Worm (Caenorhabditis elegans) whole organism, young adult: ENCODE measurements around the gene unc-52.

Experiments
- C06A6.2 ChIP-seq: fragments of 200-800 bp; sonication (Bioruptor generic); conservative IDR thresholded peaks from 2 replicates; pipeline ENCODE4 v1.3.6; 2022; ENCODE audit warnings: missing genetic modification characterization, missing compliant biosample characterization
- F22D6.2 ChIP-seq: sonication (generic microtip); optimal IDR thresholded peaks from 2 replicates; lab custom pipeline; 2016; ENCODE audit warnings: mild to moderate bottlenecking, missing genetic modification characterization, missing compliant biosample characterization
- F33H1.4 ChIP-seq: fragments of 200-800 bp; sonication (Bioruptor generic); IDR thresholded peaks from 2 replicates; pipeline ENCODE4 v1.3.6; 2022; ENCODE audit warnings: missing genetic modification reagents, missing genetic modification characterization, missing compliant biosample characterization
- K12H6.12 ChIP-seq: fragments of 200-800 bp; sonication (Bioruptor generic); optimal IDR thresholded peaks from 2 replicates; lab custom pipeline; 2018; ENCODE audit warnings: mild to moderate bottlenecking, missing genetic modification characterization, missing compliant biosample characterization
- T26A5.8 ChIP-seq: sonication (generic microtip); optimal IDR thresholded peaks from 2 replicates; lab custom pipeline; 2016; ENCODE audit warnings: missing genetic modification characterization, missing compliant biosample characterization
- Y67H2A.10 ChIP-seq: fragments of 200-800 bp; sonication (Bioruptor generic); conservative IDR thresholded peaks from 2 replicates; pipeline ENCODE4 v1.3.6; 2022; ENCODE audit warnings: missing genetic modification reagents, missing genetic modification characterization, missing compliant biosample characterization
- Y95B8A.8 ChIP-seq: fragments of 200-800 bp; sonication (Bioruptor generic); IDR thresholded peaks from 2 replicates; pipeline ENCODE4 v1.3.6; 2022; ENCODE audit warnings: missing genetic modification reagents, missing genetic modification characterization, missing compliant biosample characterization
- aptf-3 ChIP-seq: fragments of 200-800 bp; sonication (Bioruptor generic); IDR thresholded peaks from 2 replicates; pipeline ENCODE4 v1.3.6; 2022; ENCODE audit warnings: missing genetic modification characterization, missing compliant biosample characterization
- ceh-100 ChIP-seq: fragments of 200-800 bp; sonication (Bioruptor generic); IDR thresholded peaks from 2 replicates; pipeline ENCODE4 v1.3.6; 2022; ENCODE audit warnings: missing genetic modification reagents, missing genetic modification characterization, missing compliant biosample characterization
- ceh-79 ChIP-seq: sonication (generic microtip); optimal IDR thresholded peaks from 2 replicates; lab custom pipeline; 2017; ENCODE audit warnings: mild to moderate bottlenecking, missing genetic modification characterization, missing compliant biosample characterization
- egl-18 ChIP-seq: fragments of 200-800 bp; sonication (Bioruptor generic); IDR thresholded peaks from 2 replicates; pipeline ENCODE4 v1.3.6; 2022; ENCODE audit warnings: missing genetic modification reagents, missing genetic modification characterization, missing compliant biosample characterization
- ekl-4 ChIP-seq: fragments of 200-800 bp; sonication (Bioruptor generic); IDR thresholded peaks from 2 replicates; pipeline ENCODE4 v1.3.6; 2022; ENCODE audit warnings: missing genetic modification reagents, missing genetic modification characterization, missing compliant biosample characterization
- fkh-3 ChIP-seq: sonication (generic microtip); optimal IDR thresholded peaks from 2 replicates; lab custom pipeline; 2016; ENCODE audit warnings: mild to moderate bottlenecking, missing genetic modification characterization, missing compliant biosample characterization
- gei-17 ChIP-seq: fragments of 200-800 bp; sonication (Bioruptor generic); optimal IDR thresholded peaks from 2 replicates; lab custom pipeline; 2018; ENCODE audit warnings: mild to moderate bottlenecking, missing genetic modification characterization, missing compliant biosample characterization
- him-1 ChIP-seq: sonication (generic microtip); optimal IDR thresholded peaks from 2 replicates; lab custom pipeline; 2016; ENCODE audit warnings: missing genotype, missing genetic modification reagents, missing genetic modification characterization, missing compliant biosample characterization
- lag-1 ChIP-seq: fragments of 200-800 bp; sonication (Bioruptor generic); IDR thresholded peaks from 2 replicates; pipeline ENCODE4 v1.3.6; 2022; ENCODE audit warnings: missing genetic modification reagents, missing genetic modification characterization, missing compliant biosample characterization
- lin-26 ChIP-seq: fragments of 200-800 bp; sonication (Bioruptor generic); IDR thresholded peaks from 2 replicates; pipeline ENCODE4 v1.3.6; 2022; ENCODE audit warnings: missing genetic modification reagents, missing genetic modification characterization, missing compliant biosample characterization
- lin-40 ChIP-seq: sonication (generic microtip); optimal IDR thresholded peaks from 2 replicates; lab custom pipeline; 2016; ENCODE audit warnings: missing genetic modification characterization, mild to moderate bottlenecking, missing compliant biosample characterization, missing genotype, missing genetic modification reagents
- lir-1 ChIP-seq: fragments of 200-800 bp; sonication (Bioruptor generic); conservative IDR thresholded peaks from 2 replicates; pipeline ENCODE4 v1.3.6; 2022; ENCODE audit warnings: missing genetic modification reagents, missing genetic modification characterization, missing compliant biosample characterization
- madf-3 ChIP-seq: fragments of 200-800 bp; sonication (Bioruptor generic); IDR thresholded peaks from 2 replicates; pipeline ENCODE4 v1.3.6; 2022; ENCODE audit warnings: missing genetic modification reagents, missing genetic modification characterization, missing compliant biosample characterization
- madf-6 ChIP-seq: fragments of 200-800 bp; sonication (Bioruptor generic); IDR thresholded peaks from 2 replicates; pipeline ENCODE4 v1.3.6; 2022; ENCODE audit warnings: missing genetic modification reagents, missing genetic modification characterization, missing compliant biosample characterization
- mcd-1 ChIP-seq: fragments of 200-800 bp; sonication (Bioruptor generic); IDR thresholded peaks from 2 replicates; pipeline ENCODE4 v1.3.6; 2022; ENCODE audit warnings: missing genetic modification reagents, missing genetic modification characterization, missing compliant biosample characterization
- pbrm-1 ChIP-seq: fragments of 200-800 bp; sonication (Bioruptor generic); IDR thresholded peaks from 2 replicates; pipeline ENCODE4 v1.3.6; 2022; ENCODE audit warnings: missing genetic modification reagents, missing genetic modification characterization, missing compliant biosample characterization
- rcor-1 ChIP-seq: fragments of 200-800 bp; sonication (Bioruptor generic); IDR thresholded peaks from 2 replicates; pipeline ENCODE4 v1.3.6; 2022; ENCODE audit warnings: missing genetic modification reagents, missing genetic modification characterization, missing compliant biosample characterization
- rpc-1 ChIP-seq, 2 experiments: fragments of 150-350 bp in 1 of 2; sonication (generic microtip) in 1 of 2; optimal IDR thresholded peaks; 2 replicates each; lab custom pipeline; 2014 to 2018; ENCODE audit warnings: missing biosample characterization in 1 of 2, missing genetic modification characterization in 1 of 2, missing genetic modification reagents in 1 of 2, missing genotype in 1 of 2
- sdz-38 ChIP-seq: sonication (generic microtip); optimal IDR thresholded peaks from 2 replicates; lab custom pipeline; 2016; ENCODE audit warnings: missing genotype, missing genetic modification characterization, missing compliant biosample characterization
- sea-2 ChIP-seq: fragments of 200-800 bp; sonication (Bioruptor generic); IDR thresholded peaks from 2 replicates; pipeline ENCODE4 v1.3.6; 2022; ENCODE audit warnings: missing genetic modification characterization, missing compliant biosample characterization
- unc-62 ChIP-seq: fragments of 150-350 bp; optimal IDR thresholded peaks from 2 replicates; lab custom pipeline; 2014; ENCODE audit warnings: missing biosample characterization, missing genetic modification reagents, missing genetic modification characterization
- zfh-2 ChIP-seq: fragments of 200-800 bp; sonication (Bioruptor generic); conservative IDR thresholded peaks from 2 replicates; pipeline ENCODE4 v1.3.6; 2022; ENCODE audit warnings: missing genetic modification reagents, missing genetic modification characterization, missing compliant biosample characterization
- ztf-25 ChIP-seq: fragments of 200-800 bp; sonication (Bioruptor generic); IDR thresholded peaks from 2 replicates; pipeline ENCODE4 v1.3.6; 2022; ENCODE audit warnings: missing genetic modification reagents, missing genetic modification characterization, missing compliant biosample characterization

The unc-52 gene

DNA sequence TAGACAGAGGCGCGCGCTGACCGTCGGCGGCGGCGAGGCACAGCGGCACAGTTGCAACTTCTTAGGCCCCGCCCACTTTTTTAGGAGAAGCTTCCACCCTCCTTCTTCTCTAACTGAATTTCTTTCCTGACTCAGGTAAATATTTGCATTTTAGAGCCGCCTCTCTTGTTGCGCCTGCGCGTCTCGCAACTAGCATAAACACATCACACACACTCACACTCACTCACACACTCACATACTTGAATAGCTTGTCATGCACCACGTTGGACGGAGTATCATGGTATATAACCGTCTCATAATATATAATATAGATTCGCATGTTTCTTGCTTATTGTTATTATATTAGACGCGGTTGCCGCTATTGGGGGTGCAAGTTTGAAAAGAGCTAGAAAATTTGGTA is at the start of gene unc-52:
unc-52 (minus strand) TSS at position 80 of the 400 bp plus-strand sequence.
- TF ChIP-seq zfh-2 (GFP tag; lab: Robert Waterston, UW) (0 out of 2 replicates have a peak, but pooled peaks have one; percentile 17), him-1 (no peak)

DNA sequence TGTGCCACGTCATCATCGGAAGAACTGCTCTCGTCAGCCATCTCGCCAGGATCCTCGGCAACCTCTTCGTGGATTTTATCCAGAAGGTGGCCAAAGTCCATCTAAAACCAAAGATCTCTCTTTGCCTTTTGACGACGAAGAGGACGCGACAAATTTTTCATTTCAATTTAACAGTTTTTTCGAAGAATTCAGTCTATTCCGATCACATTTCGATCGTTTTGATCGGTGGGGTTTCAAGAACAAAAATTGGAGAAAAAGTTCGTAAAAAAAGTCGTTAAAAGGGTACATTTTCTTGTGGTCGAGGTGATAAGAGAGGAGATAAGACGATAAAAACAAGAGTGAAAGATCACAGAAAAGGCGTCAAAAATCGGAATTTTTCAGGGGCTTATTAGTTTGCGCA is 49.2 kb upstream of the unc-52 start, which contains the start of gene glna-1:
glna-1 (minus strand) TSS at position 101 of the 400 bp plus-strand sequence.
- no peak for TF ChIP-seq ceh-79 (tag; lab: Kevin White, UChicago)

DNA sequence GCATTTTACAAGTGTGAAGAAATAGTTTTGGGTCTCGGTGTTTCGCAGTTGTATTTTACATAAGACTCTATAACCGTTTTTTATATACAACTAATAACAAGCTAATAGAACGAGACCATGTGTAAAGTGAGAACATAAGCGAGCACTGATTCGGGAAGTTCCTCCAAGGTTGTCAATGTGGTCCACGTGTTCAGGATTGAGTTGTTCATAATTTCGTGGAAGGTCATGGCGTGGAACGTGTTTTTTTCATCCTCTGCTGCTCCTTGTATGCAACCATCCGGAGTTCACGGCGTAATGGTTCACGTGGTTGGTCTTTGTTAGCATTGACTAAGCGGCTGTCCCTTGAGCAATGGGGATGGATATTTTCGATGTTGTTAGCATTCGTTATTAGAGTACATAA is 43.9 kb upstream of the unc-52 start:
- TF ChIP-seq ekl-4, result no peak
- no peak for TF ChIP-seq lag-1
- no peak for TF ChIP-seq rcor-1 (GFP tag; lab: Robert Waterston, UW)
- TF ChIP-seq fkh-3 (tag; lab: Kevin White, UChicago), result no peak
- TF ChIP-seq madf-6, result no peak
- TF ChIP-seq egl-18, result no peak

ce11 chrII:14706479-14706878 is 22.2 kb upstream of the unc-52 start:
- TF ChIP-seq ztf-25, result no peak
- TF ChIP-seq T26A5.8 (tag; lab: Kevin White, UChicago), result no peak
- no peak for TF ChIP-seq K12H6.12
- TF ChIP-seq rpc-1 (optimal IDR thresholded peaks at IDR 0.05; lab: Kevin White, UChicago), result no peak
- TF ChIP-seq rpc-1 (tag; optimal IDR thresholded peaks at IDR 0.05; lab: Kevin White, UChicago), result no peak

ce11 chrII:14705956-14706355 is 21.7 kb upstream of the unc-52 start:
- TF ChIP-seq madf-3 (GFP tag; lab: Robert Waterston, UW), result no peak
- no peak for TF ChIP-seq lin-40
- TF ChIP-seq unc-62 (GFP tag; lab: Kevin White, UChicago), result peak; percentile 1
- TF ChIP-seq K12H6.12, result no peak
- no peak for TF ChIP-seq sea-2 (GFP tag; lab: Robert Waterston, UW)
- TF ChIP-seq aptf-3, result no peak
- TF ChIP-seq lir-1 (GFP tag; lab: Robert Waterston, UW), result no peak
- no peak for TF ChIP-seq pbrm-1 (GFP tag; lab: Robert Waterston, UW)
- TF ChIP-seq, all 124 proteins: peak for 1

ce11 chrII:14705215-14705614 is 21.0 kb upstream of the unc-52 start, which contains the start of gene C09F9.2:
TSS of gene C09F9.2 (plus strand) at chrII:14705515.
- TF ChIP-seq F33H1.4 (GFP tag; lab: Robert Waterston, UW) (no peak), zfh-2 (GFP tag; lab: Robert Waterston, UW) (peak; percentile 24; the same call in 1 of the 2 replicates)

- TF ChIP-seq zfh-2 (GFP tag; lab: Robert Waterston, UW) (no peak), sdz-38 (tag; lab: Kevin White, UChicago) (no peak), C06A6.2 (GFP tag; lab: Robert Waterston, UW) (no peak), lin-40 (no peak), ceh-79 (tag; lab: Kevin White, UChicago) (no peak), F33H1.4 (GFP tag; lab: Robert Waterston, UW) (no peak), F22D6.2 (tag; lab: Kevin White, UChicago) (no peak), ceh-100 (GFP tag; lab: Robert Waterston, UW) (no peak), lin-26 (GFP tag; lab: Robert Waterston, UW) (no peak), mcd-1 (no peak), Y67H2A.10 (GFP tag; lab: Robert Waterston, UW) (no peak), Y95B8A.8 (GFP tag; lab: Robert Waterston, UW) (no peak), gei-17 (no peak)
These were observed 19.9 kb upstream of the unc-52 start for ce11 chrII:14704204-14704603.
